Fruit fly (Drosophila melanogaster) whole organism, pupa: ENCODE data around the gene tau.

Source experiments
- CG10348 ChIP-seq: fragments of 200-800 bp; sonication (Bioruptor generic); IDR thresholded peaks from 2 replicates; pipeline ENCODE4 v1.3.6; 2022; ENCODE audit warnings: missing biosample characterization, missing genetic modification characterization
- CG12605 ChIP-seq: fragments of 200-800 bp; sonication (Bioruptor generic); IDR thresholded peaks from 2 replicates; pipeline ENCODE4 v1.3.6; 2022; ENCODE audit warnings: missing biosample characterization, missing genetic modification characterization
- CG13204 ChIP-seq: fragments of 200-800 bp; sonication (Bioruptor generic); optimal IDR thresholded peaks from 2 replicates; lab custom pipeline; 2018; ENCODE audit warnings: missing biosample characterization, mild to moderate bottlenecking, missing genetic modification characterization, moderate library complexity
- CG14655 ChIP-seq: fragments of 200-800 bp; sonication (Bioruptor generic); optimal IDR thresholded peaks from 3 replicates; lab custom pipeline; 2017; ENCODE audit warnings: mild to moderate bottlenecking, missing biosample characterization, missing genetic modification reagents, missing genetic modification characterization
- CG15710 ChIP-seq: fragments of 200-800 bp; sonication (Bioruptor generic); optimal IDR thresholded peaks from 2 replicates; lab custom pipeline; 2018; ENCODE audit warnings: missing biosample characterization, mild to moderate bottlenecking, missing genetic modification characterization, moderate library complexity
- CG17806 ChIP-seq: fragments of 200-800 bp; sonication (Bioruptor generic); optimal IDR thresholded peaks from 2 replicates; lab custom pipeline; 2018; ENCODE audit warnings: missing biosample characterization, mild to moderate bottlenecking, missing genetic modification characterization, moderate library complexity
- CG32121 ChIP-seq: fragments of 200-800 bp; sonication (Bioruptor generic); IDR thresholded peaks from 2 replicates; pipeline ENCODE4 v1.3.6; 2022; ENCODE audit warnings: missing biosample characterization, missing genetic modification characterization
- CG34367 ChIP-seq: fragments of 200-800 bp; sonication (Bioruptor generic); optimal IDR thresholded peaks from 2 replicates; lab custom pipeline; 2018; ENCODE audit warnings: missing biosample characterization, mild to moderate bottlenecking, missing genetic modification characterization
- CG4496 ChIP-seq: fragments of 200-800 bp; sonication (Bioruptor generic); IDR thresholded peaks from 3 replicates; pipeline ENCODE4 v1.3.6; 2022; ENCODE audit warnings: missing biosample characterization, missing genetic modification characterization
- CG8159 ChIP-seq: fragments of 200-800 bp; sonication (Bioruptor generic); optimal IDR thresholded peaks from 3 replicates; lab custom pipeline; 2018; ENCODE audit warnings: missing biosample characterization, mild to moderate bottlenecking, missing genetic modification characterization, moderate library complexity
- CG8301 ChIP-seq: fragments of 200-800 bp; sonication (Bioruptor generic); optimal IDR thresholded peaks from 2 replicates; lab custom pipeline; 2018; ENCODE audit warnings: missing biosample characterization, mild to moderate bottlenecking, missing genetic modification characterization
- CG9948 ChIP-seq: fragments of 200-800 bp; sonication (Bioruptor generic); optimal IDR thresholded peaks from 2 replicates; lab custom pipeline; 2018; ENCODE audit warnings: missing biosample characterization, mild to moderate bottlenecking, missing genetic modification characterization, moderate library complexity
- D1 ChIP-seq: fragments of 200-800 bp; sonication (Bioruptor generic); optimal IDR thresholded peaks from 2 replicates; lab custom pipeline; 2018; ENCODE audit warnings: missing biosample characterization, mild to moderate bottlenecking, missing genetic modification characterization, moderate library complexity
- EcR ChIP-seq: fragments of 200-800 bp; sonication (Bioruptor generic); optimal IDR thresholded peaks from 3 replicates; lab custom pipeline; 2019; ENCODE audit warnings: missing biosample characterization, missing genetic modification characterization, mild to moderate bottlenecking, moderate library complexity, missing genetic modification reagents
- Ets98B ChIP-seq: fragments of 200-800 bp; sonication (Bioruptor generic); IDR thresholded peaks from 2 replicates; pipeline ENCODE4 v1.3.6; 2022; ENCODE audit warnings: missing biosample characterization, missing genetic modification characterization
- Pif1A ChIP-seq: fragments of 200-800 bp; sonication (Bioruptor generic); optimal IDR thresholded peaks from 3 replicates; lab custom pipeline; 2016; ENCODE audit warnings: missing biosample characterization, missing genetic modification characterization
- Pif1B ChIP-seq: fragments of 200-800 bp; sonication (Bioruptor generic); optimal IDR thresholded peaks from 3 replicates; lab custom pipeline; 2016; ENCODE audit warnings: missing biosample characterization, missing genetic modification characterization
- Snoo ChIP-seq: fragments of 200-800 bp; sonication (Bioruptor generic); optimal IDR thresholded peaks from 3 replicates; lab custom pipeline; 2017; ENCODE audit warnings: missing biosample characterization, mild to moderate bottlenecking, missing genetic modification characterization, inconsistent platforms
- fd96Ca ChIP-seq: fragments of 200-800 bp; sonication (Bioruptor generic); IDR thresholded peaks from 3 replicates; pipeline ENCODE4 v1.3.6; 2022; ENCODE audit warnings: missing biosample characterization, missing genetic modification characterization
- gl ChIP-seq: fragments of 200-800 bp; sonication (Bioruptor generic); optimal IDR thresholded peaks from 2 replicates; lab custom pipeline; 2018; ENCODE audit warnings: missing biosample characterization, mild to moderate bottlenecking, missing genetic modification characterization
- rn ChIP-seq: fragments of 200-800 bp; sonication (Bioruptor generic); IDR thresholded peaks from 2 replicates; pipeline ENCODE4 v1.3.6; 2022; ENCODE audit warnings: missing biosample characterization, missing genetic modification characterization

The tau gene

dm6 chr3R:27656686-27657535, at the start of gene tau:
Gene tau, minus strand, starts transcription at chr3R:27656996.
- TF ChIP-seq Pif1B = no peak
- no peak for TF ChIP-seq CG8301
- TF ChIP-seq CG32121 (GFP tag; lab: Robert Waterston, UW) = peak; percentile 20; the same call in 1 of the 2 replicates
- TF ChIP-seq CG34367 (tag; lab: Kevin White, UChicago) = no peak

DNA sequence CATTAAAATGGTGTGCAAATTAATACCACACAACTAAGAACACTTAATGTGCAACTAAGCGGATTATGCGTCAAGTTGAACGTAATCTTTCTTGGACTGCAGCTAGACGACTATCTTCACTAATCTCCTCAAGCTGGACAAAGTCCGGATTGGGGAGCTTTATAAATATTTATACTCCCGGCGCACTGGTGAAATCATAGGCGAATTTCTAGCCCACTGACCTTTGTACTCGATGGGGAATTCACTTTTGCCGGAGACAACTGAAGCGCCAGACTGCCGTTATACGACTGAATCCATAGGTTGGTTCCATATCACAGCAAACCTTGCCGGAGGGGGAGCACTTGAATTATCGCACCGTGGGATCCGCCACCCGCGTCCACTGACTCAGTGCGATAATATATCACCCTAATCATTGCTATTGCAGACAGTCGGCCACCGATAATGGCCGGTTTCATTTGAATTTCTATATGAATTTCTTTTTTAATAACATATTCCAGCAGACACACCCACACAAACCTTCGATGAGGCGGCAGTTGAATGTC, 49.3 kb upstream of the tau start:
- TF ChIP-seq D1 (tag; lab: Kevin White, UChicago) = no peak
- no peak for TF ChIP-seq CG34367 (tag; lab: Kevin White, UChicago)
- TF ChIP-seq fd96Ca = peak; percentile 38; the same call in 1 of the 3 replicates
- TF ChIP-seq CG8301 = peak; percentile 27
- no peak for TF ChIP-seq rn (GFP tag; lab: Robert Waterston, UW)
- TF ChIP-seq CG15710 = no peak
- peak; percentile 19 for TF ChIP-seq gl (tag; lab: Kevin White, UChicago)
- no peak for TF ChIP-seq CG14655
- TF ChIP-seq Ets98B (GFP tag; lab: Robert Waterston, UW) = 0 out of 2 replicates have a peak, but pooled peaks have one; percentile 33
- no peak for TF ChIP-seq Pif1A (GFP tag; lab: Kevin White, UChicago)
- TF ChIP-seq Snoo (tag; lab: Kevin White, UChicago) = no peak
- TF ChIP-seq CG17806 (tag; lab: Kevin White, UChicago) = no peak
- TF ChIP-seq CG9948 (tag; lab: Kevin White, UChicago) = no peak
- no peak for TF ChIP-seq CG4496 (GFP tag; lab: Robert Waterston, UW)
- TF ChIP-seq Pif1B = no peak
- no peak for TF ChIP-seq CG32121 (GFP tag; lab: Robert Waterston, UW)
- TF ChIP-seq CG13204 = no peak
- TF ChIP-seq CG8159 (tag; lab: Kevin White, UChicago) = no peak
- no peak for TF ChIP-seq CG10348 (GFP tag; lab: Robert Waterston, UW)
- TF ChIP-seq CG12605 (GFP tag; lab: Robert Waterston, UW) = no peak
- no peak for TF ChIP-seq EcR (GFP tag; lab: Kevin White, UChicago)

- TF ChIP-seq CG8301 = no peak
- no peak for TF ChIP-seq Ets98B (GFP tag; lab: Robert Waterston, UW)
- TF ChIP-seq CG15710 = no peak
- TF ChIP-seq CG4496 (GFP tag; lab: Robert Waterston, UW) = no peak
- TF ChIP-seq fd96Ca = no peak
- TF ChIP-seq D1 (tag; lab: Kevin White, UChicago) = no peak
- no peak for TF ChIP-seq CG9948 (tag; lab: Kevin White, UChicago)
- TF ChIP-seq CG14655 = no peak
- TF ChIP-seq CG13204 = no peak
- no peak for TF ChIP-seq gl (tag; lab: Kevin White, UChicago)
- TF ChIP-seq CG32121 (GFP tag; lab: Robert Waterston, UW) = no peak
Observed at dm6 chr3R:27700229-27700573, 43.4 kb upstream of the tau start, which contains the start of gene btz. Gene btz, plus strand, starts transcription at chr3R:27700361.

DNA sequence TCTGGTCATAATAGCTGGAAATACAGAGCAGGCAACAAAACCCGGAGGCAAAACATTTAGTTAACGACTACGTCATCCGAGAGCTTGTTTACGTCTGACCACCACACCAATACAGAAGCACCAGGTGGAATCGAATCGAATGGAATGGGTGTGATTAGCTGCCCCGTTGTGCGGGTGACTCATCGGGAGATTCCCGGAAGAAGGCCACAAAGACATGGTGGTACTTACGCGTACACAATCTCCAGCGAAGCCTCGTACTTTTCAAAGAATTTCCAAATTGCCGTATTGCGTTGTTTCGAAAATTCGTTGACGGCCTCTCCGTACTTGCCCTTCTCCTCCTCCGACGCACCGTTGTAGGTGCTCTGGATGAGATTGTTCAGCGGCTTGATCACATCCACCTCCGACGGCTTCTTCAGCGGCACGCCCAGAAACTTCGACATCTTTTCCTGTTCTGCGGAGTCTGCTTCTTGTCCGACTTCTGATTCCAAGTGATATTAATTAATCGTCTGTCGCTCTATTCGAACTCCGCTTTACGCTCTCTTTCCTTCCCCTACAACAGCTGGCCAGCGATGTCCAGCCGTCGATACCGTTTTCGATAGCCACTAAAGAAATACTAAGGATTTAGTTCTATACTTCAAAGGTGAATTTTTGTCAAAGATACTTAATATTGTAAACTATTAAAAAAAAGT, 42.9 kb upstream of the tau start, which contains the start of gene ALiX:
ALiX (minus strand) TSS at position 571 of the 689 bp plus-strand sequence.
- TF ChIP-seq CG32121 (GFP tag; lab: Robert Waterston, UW) (no peak), CG4496 (GFP tag; lab: Robert Waterston, UW) (0 out of 3 replicates have a peak, but pooled peaks have one; percentile 23), gl (tag; lab: Kevin White, UChicago) (no peak), CG9948 (tag; lab: Kevin White, UChicago) (no peak), CG12605 (GFP tag; lab: Robert Waterston, UW) (no peak), EcR (GFP tag; lab: Kevin White, UChicago) (no peak)

DNA sequence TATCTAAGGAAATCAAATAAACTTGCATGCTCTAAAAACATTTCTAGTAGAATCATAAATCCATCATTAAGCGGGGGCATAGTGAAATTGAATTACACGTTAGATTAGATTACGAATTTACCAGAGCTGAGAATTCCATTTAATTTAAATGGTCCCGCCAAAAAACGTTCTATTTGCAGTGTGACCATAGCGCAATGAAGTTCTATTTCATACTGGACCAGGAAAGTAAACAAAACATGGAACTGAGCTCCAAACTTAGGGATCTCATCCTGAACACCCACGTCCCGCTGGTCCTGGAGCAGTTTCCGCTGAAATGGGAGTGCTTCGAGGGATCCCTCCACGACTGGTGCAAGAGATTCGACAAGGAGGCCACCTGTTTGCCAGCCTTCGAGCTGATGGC, 38.2 kb upstream of the tau start, which contains the start of gene HSPBAP1:
HSPBAP1 (plus strand) TSS at position 217 of the 400 bp plus-strand sequence.
- TF ChIP-seq Snoo (tag; lab: Kevin White, UChicago) (no peak), CG8301 (no peak), CG34367 (tag; lab: Kevin White, UChicago) (no peak), CG4496 (GFP tag; lab: Robert Waterston, UW) (0 out of 3 replicates have a peak, but pooled peaks have one; percentile 16)

- TF ChIP-seq D1 (tag; lab: Kevin White, UChicago) (no peak), CG8159 (tag; lab: Kevin White, UChicago) (no peak), CG10348 (GFP tag; lab: Robert Waterston, UW) (no peak), fd96Ca (no peak)
- TF ChIP-seq, all 21 proteins: peak for 0
Observed at dm6 chr3R:27694583-27694982, 37.8 kb upstream of the tau start, which contains the start of gene Acp98AB. Gene Acp98AB, plus strand, starts transcription at chr3R:27694883.
